Fruit fly (Drosophila melanogaster): ENCODE results near the gene CG45067.
A peak's percentile ranks its signal among the peaks of the same experiment; 100 is the strongest.

The CG45067 gene

dm6 chr3L:3127544-3127943 lies 13.3 kb upstream of the CG45067 start, which contains the start of gene promL (continued):
- TF ChIP-seq Sry-β (GFP tag; optimal IDR thresholded peaks at IDR 0.05) (no peak), CG3163 (GFP tag; optimal IDR thresholded peaks at IDR 0.05) (no peak), pfk (GFP tag; optimal IDR thresholded peaks at IDR 0.05) (no peak), oc (tag; optimal IDR thresholded peaks at IDR 0.05) (peak; percentile 24), sima (GFP tag; optimal IDR thresholded peaks at IDR 0.05) (no peak), lmd (GFP tag; IDR thresholded peaks at IDR 0.05) (no peak), Drgx (GFP tag; IDR thresholded peaks at IDR 0.05) (no peak), CG12236 (GFP tag; optimal IDR thresholded peaks at IDR 0.05) (peak; percentile 6), CG3407 (GFP tag; optimal IDR thresholded peaks at IDR 0.05) (peak; percentile 39), Hr78 (GFP tag; optimal IDR thresholded peaks at IDR 0.05) (no peak), Myb (GFP tag; optimal IDR thresholded peaks at IDR 0.05) (peak; percentile 99), pzg (GFP tag; optimal IDR thresholded peaks at IDR 0.05) (peak; percentile 95), Abd-B (GFP tag; optimal IDR thresholded peaks at IDR 0.05) (no peak), scrt (GFP tag; optimal IDR thresholded peaks at IDR 0.05) (peak; percentile 65), CG18764 (GFP tag; optimal IDR thresholded peaks at IDR 0.05) (peak; percentile 12), kah (GFP tag; optimal IDR thresholded peaks at IDR 0.05) (no peak), CG9215 (GFP tag; IDR thresholded peaks at IDR 0.05) (no peak), sens (GFP tag) (peak; percentile 75), wdn (GFP tag; IDR thresholded peaks at IDR 0.05) (peak; percentile 15; the same call in 1 of the 2 replicates), Awh (GFP tag; IDR thresholded peaks at IDR 0.05) (no peak), tx (GFP tag; optimal IDR thresholded peaks at IDR 0.05) (no peak), CG17385 (GFP tag; optimal IDR thresholded peaks at IDR 0.05) (peak; percentile 48), nerfin-1 (tag; optimal IDR thresholded peaks at IDR 0.05) (peak; percentile 57), hth (optimal IDR thresholded peaks at IDR 0.05) (no peak), ac (GFP tag; optimal IDR thresholded peaks at IDR 0.05) (no peak), CG10366 (GFP tag; IDR thresholded peaks at IDR 0.05) (peak; percentile 35; the same call in 1 of the 2 replicates), cato (GFP tag; optimal IDR thresholded peaks at IDR 0.05; ENCODE audit: borderline replicate concordance) (no peak), CG10565 (GFP tag; optimal IDR thresholded peaks at IDR 0.05) (no peak), nau (GFP tag; optimal IDR thresholded peaks at IDR 0.05) (peak; percentile 69), Gug (GFP tag; IDR thresholded peaks at IDR 0.05) (no peak), pita (GFP tag; optimal IDR thresholded peaks at IDR 0.05) (peak; percentile 28), Ets65A (GFP tag) (peak; percentile 97), D (optimal IDR thresholded peaks at IDR 0.05) (no peak), D (GFP tag; optimal IDR thresholded peaks at IDR 0.05) (no peak), inv (GFP tag; IDR thresholded peaks at IDR 0.05; ENCODE audit: partially characterized antibody) (no peak), ham (GFP tag; IDR thresholded peaks at IDR 0.05) (no peak), CG10543 (GFP tag; optimal IDR thresholded peaks at IDR 0.05) (peak; percentile 76), CG11696 (GFP tag; IDR thresholded peaks at IDR 0.05) (no peak), danr (GFP tag; IDR thresholded peaks at IDR 0.05) (no peak), CG6791 (GFP tag; IDR thresholded peaks at IDR 0.05; ENCODE audit: partially characterized antibody) (0 out of 3 replicates have a peak, but pooled peaks have one; percentile 18), E2f1 (GFP tag; IDR thresholded peaks at IDR 0.05) (no peak), nmo (GFP tag; optimal IDR thresholded peaks at IDR 0.05) (peak; percentile 65), CG31388 (GFP tag; optimal IDR thresholded peaks at IDR 0.05) (no peak), CG14860 (GFP tag; IDR thresholded peaks at IDR 0.05; ENCODE audit: partially characterized antibody) (no peak), pros (GFP tag; optimal IDR thresholded peaks at IDR 0.05) (no peak), Antp (GFP tag; optimal IDR thresholded peaks at IDR 0.05) (no peak), so (GFP tag; IDR thresholded peaks at IDR 0.05) (no peak), her (GFP tag; optimal IDR thresholded peaks at IDR 0.05) (no peak), GATAe (GFP tag; conservative IDR thresholded peaks at IDR 0.05) (no peak), CG34224 (GFP tag; IDR thresholded peaks at IDR 0.05; ENCODE audit: partially characterized antibody) (no peak), CG7372 (GFP tag; IDR thresholded peaks at IDR 0.05) (no peak), Spps (tag; optimal IDR thresholded peaks at IDR 0.05) (peak; percentile 14)

All from whole organism, embryonic.